Worm (Caenorhabditis elegans): Measurements from ENCODE around the gene C48B4.12.

DNA sequence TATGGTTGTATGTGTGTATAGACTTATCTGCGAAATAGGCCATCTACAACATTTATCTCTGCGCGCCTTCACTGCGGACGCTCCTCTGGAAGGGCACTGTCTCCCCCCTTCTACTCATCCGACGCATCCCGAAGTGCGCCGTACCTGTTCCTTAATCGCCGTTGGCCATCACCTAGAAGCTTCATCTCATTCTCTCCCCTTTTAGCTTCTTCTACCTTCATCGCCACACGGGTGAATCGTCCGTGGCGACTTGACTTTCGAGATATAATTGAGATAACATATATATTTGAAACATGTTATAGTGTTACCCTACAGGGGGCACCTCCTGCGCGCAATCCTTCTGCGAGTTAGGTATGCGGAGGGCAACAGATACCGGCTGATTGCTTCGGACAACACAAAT is 45.0 kb downstream of the C48B4.12 start:
- no peak for TF ChIP-seq nfya-1 (tag; optimal IDR thresholded peaks at IDR 0.05; ENCODE audit: insufficient read depth)
- TF ChIP-seq lin-39 (tag; optimal IDR thresholded peaks at IDR 0.05): no peak
- TF ChIP-seq pqm-1 (tag; optimal IDR thresholded peaks at IDR 0.05): no peak
- TF ChIP-seq egl-27 (tag; optimal IDR thresholded peaks at IDR 0.05): no peak
- no peak for TF ChIP-seq skn-1 (tag; optimal IDR thresholded peaks at IDR 0.05)
